Fruit fly (Drosophila melanogaster) whole organism, pupa: ENCODE data around the gene CG45060.

Source experiments
- CG10348 ChIP-seq: fragments of 200-800 bp; sonication (Bioruptor generic); IDR thresholded peaks from 2 replicates; pipeline ENCODE4 v1.3.6; 2022; ENCODE audit warnings: missing biosample characterization, missing genetic modification characterization
- CG12605 ChIP-seq: fragments of 200-800 bp; sonication (Bioruptor generic); IDR thresholded peaks from 2 replicates; pipeline ENCODE4 v1.3.6; 2022; ENCODE audit warnings: missing biosample characterization, missing genetic modification characterization
- CG13204 ChIP-seq: fragments of 200-800 bp; sonication (Bioruptor generic); optimal IDR thresholded peaks from 2 replicates; lab custom pipeline; 2018; ENCODE audit warnings: missing biosample characterization, mild to moderate bottlenecking, missing genetic modification characterization, moderate library complexity
- CG17806 ChIP-seq: fragments of 200-800 bp; sonication (Bioruptor generic); optimal IDR thresholded peaks from 2 replicates; lab custom pipeline; 2018; ENCODE audit warnings: missing biosample characterization, mild to moderate bottlenecking, missing genetic modification characterization, moderate library complexity
- CG32121 ChIP-seq: fragments of 200-800 bp; sonication (Bioruptor generic); IDR thresholded peaks from 2 replicates; pipeline ENCODE4 v1.3.6; 2022; ENCODE audit warnings: missing biosample characterization, missing genetic modification characterization
- CG8301 ChIP-seq: fragments of 200-800 bp; sonication (Bioruptor generic); optimal IDR thresholded peaks from 2 replicates; lab custom pipeline; 2018; ENCODE audit warnings: missing biosample characterization, mild to moderate bottlenecking, missing genetic modification characterization
- CG9948 ChIP-seq: fragments of 200-800 bp; sonication (Bioruptor generic); optimal IDR thresholded peaks from 2 replicates; lab custom pipeline; 2018; ENCODE audit warnings: missing biosample characterization, mild to moderate bottlenecking, missing genetic modification characterization, moderate library complexity
- D1 ChIP-seq: fragments of 200-800 bp; sonication (Bioruptor generic); optimal IDR thresholded peaks from 2 replicates; lab custom pipeline; 2018; ENCODE audit warnings: missing biosample characterization, mild to moderate bottlenecking, missing genetic modification characterization, moderate library complexity
- EcR ChIP-seq: fragments of 200-800 bp; sonication (Bioruptor generic); optimal IDR thresholded peaks from 3 replicates; lab custom pipeline; 2019; ENCODE audit warnings: missing biosample characterization, missing genetic modification characterization, mild to moderate bottlenecking, moderate library complexity, missing genetic modification reagents
- Ets98B ChIP-seq: fragments of 200-800 bp; sonication (Bioruptor generic); IDR thresholded peaks from 2 replicates; pipeline ENCODE4 v1.3.6; 2022; ENCODE audit warnings: missing biosample characterization, missing genetic modification characterization
- Snoo ChIP-seq: fragments of 200-800 bp; sonication (Bioruptor generic); optimal IDR thresholded peaks from 3 replicates; lab custom pipeline; 2017; ENCODE audit warnings: missing biosample characterization, mild to moderate bottlenecking, missing genetic modification characterization, inconsistent platforms
- fd96Ca ChIP-seq: fragments of 200-800 bp; sonication (Bioruptor generic); IDR thresholded peaks from 3 replicates; pipeline ENCODE4 v1.3.6; 2022; ENCODE audit warnings: missing biosample characterization, missing genetic modification characterization

DNA sequence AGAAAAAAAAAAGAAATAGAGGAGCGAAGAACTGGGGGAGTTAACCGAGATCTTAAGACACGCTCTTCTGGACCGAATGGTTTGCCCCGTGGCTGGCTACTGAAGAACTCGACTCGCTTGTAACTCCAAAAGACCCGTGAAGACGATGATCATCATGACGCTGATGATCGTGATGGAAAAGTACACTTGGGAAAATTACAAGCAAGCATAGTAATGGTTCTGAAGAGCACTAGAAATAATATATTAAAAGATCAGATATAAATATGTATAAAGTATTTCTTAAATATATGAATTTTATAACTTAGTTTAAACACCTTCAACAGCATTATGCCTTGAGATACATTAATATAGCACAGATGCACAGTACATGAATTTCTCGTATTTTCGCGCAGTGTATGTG is 42.7 kb upstream of the CG45060 start, which contains the start of gene CG1986:
- TF ChIP-seq CG9948 (tag; lab: Kevin White, UChicago): no peak
- TF ChIP-seq EcR (GFP tag; lab: Kevin White, UChicago): no peak
- no peak for TF ChIP-seq Ets98B (GFP tag; lab: Robert Waterston, UW)
- TF ChIP-seq CG8301: no peak
- TF ChIP-seq CG10348 (GFP tag; lab: Robert Waterston, UW): no peak
- TF ChIP-seq CG12605: no peak
- TF ChIP-seq Snoo (tag; lab: Kevin White, UChicago): no peak
- TF ChIP-seq CG17806: no peak
- no peak for TF ChIP-seq fd96Ca (GFP tag; lab: Robert Waterston, UW)
- no peak for TF ChIP-seq CG32121 (GFP tag; lab: Robert Waterston, UW)
- no peak for TF ChIP-seq D1 (tag; lab: Kevin White, UChicago)
- TF ChIP-seq CG13204 (GFP tag; lab: Kevin White, UChicago): no peak
